Fruit fly (Drosophila melanogaster) whole organism, embryonic: Measurements from ENCODE around the gene CG33299.
A peak's percentile ranks its signal among the peaks of the same experiment; 100 is the strongest.

Experiments used
- Asciz ChIP-seq: fragments of 200-800 bp; sonication (Bioruptor generic); optimal IDR thresholded peaks from 2 replicates; lab custom pipeline; 2017; ENCODE audit warnings: missing biosample characterization, mild to moderate bottlenecking, missing genetic modification characterization, missing genetic modification reagents
- B-H1 ChIP-seq: fragments of 200-800 bp; sonication (Bioruptor generic); IDR thresholded peaks from 3 replicates; pipeline ENCODE4 v1.3.6; 2022; ENCODE audit warnings: missing biosample characterization, missing genetic modification characterization
- CG10267 ChIP-seq: fragments of 200-800 bp; sonication (Bioruptor generic); optimal IDR thresholded peaks from 2 replicates; lab custom pipeline; 2018; ENCODE audit warnings: missing biosample characterization, mild to moderate bottlenecking, missing genetic modification characterization, moderate library complexity
- CG10274 ChIP-seq: fragments of 200-800 bp; sonication (Bioruptor generic); optimal IDR thresholded peaks from 3 replicates; lab custom pipeline; 2017; ENCODE audit warnings: missing biosample characterization, mild to moderate bottlenecking, missing genetic modification characterization
- CG11456 ChIP-seq: fragments of 200-800 bp; sonication (Bioruptor generic); IDR thresholded peaks from 3 replicates; pipeline ENCODE4 v1.3.6; 2022; ENCODE audit warnings: missing biosample characterization, missing genetic modification characterization
- CG1233 ChIP-seq: fragments of 200-800 bp; sonication (Bioruptor generic); optimal IDR thresholded peaks from 4 replicates; lab custom pipeline; 2018; ENCODE audit warnings: missing biosample characterization, mild to moderate bottlenecking, missing genetic modification characterization
- CG12769 ChIP-seq: fragments of 200-800 bp; sonication (Bioruptor generic); optimal IDR thresholded peaks from 2 replicates; lab custom pipeline; 2019; ENCODE audit warnings: missing biosample characterization, mild to moderate bottlenecking, missing genetic modification characterization, moderate library complexity
- CG15011 ChIP-seq: fragments of 200-800 bp; sonication (Bioruptor generic); optimal IDR thresholded peaks from 3 replicates; lab custom pipeline; 2018; ENCODE audit warnings: missing biosample characterization, mild to moderate bottlenecking, missing genetic modification characterization
- CG15514 ChIP-seq: fragments of 200-800 bp; sonication (Bioruptor generic); optimal IDR thresholded peaks from 3 replicates; lab custom pipeline; 2017; ENCODE audit warnings: missing biosample characterization, missing genetic modification characterization, mild to moderate bottlenecking, moderate library complexity, missing genetic modification reagents
- CG17359 ChIP-seq: fragments of 200-800 bp; sonication (Bioruptor generic); optimal IDR thresholded peaks from 3 replicates; lab custom pipeline; 2018; ENCODE audit warnings: missing biosample characterization, mild to moderate bottlenecking, missing genetic modification characterization, moderate library complexity
- CG2120 ChIP-seq: fragments of 200-800 bp; sonication (Bioruptor generic); optimal IDR thresholded peaks from 3 replicates; lab custom pipeline; 2016; ENCODE audit warnings: missing biosample characterization, missing genetic modification characterization
- CG33213 ChIP-seq: fragments of 200-800 bp; sonication (Bioruptor generic); optimal IDR thresholded peaks from 3 replicates; lab custom pipeline; 2016; ENCODE audit warnings: missing biosample characterization, missing genetic modification characterization
- CG3407 ChIP-seq: fragments of 200-800 bp; sonication (Bioruptor generic); optimal IDR thresholded peaks from 2 replicates; lab custom pipeline; 2018; ENCODE audit warnings: missing biosample characterization, mild to moderate bottlenecking, missing genetic modification characterization
- CG6765 ChIP-seq: fragments of 200-800 bp; sonication (Bioruptor generic); optimal IDR thresholded peaks from 3 replicates; lab custom pipeline; 2017; ENCODE audit warnings: missing biosample characterization, mild to moderate bottlenecking, missing genetic modification characterization
- CG6813 ChIP-seq: fragments of 200-800 bp; sonication (Bioruptor generic); optimal IDR thresholded peaks from 2 replicates; lab custom pipeline; 2017; ENCODE audit warnings: missing biosample characterization, missing genetic modification characterization, mild to moderate bottlenecking, moderate library complexity, missing genetic modification reagents
- CG8388 ChIP-seq: fragments of 200-800 bp; sonication (Bioruptor generic); optimal IDR thresholded peaks from 2 replicates; lab custom pipeline; 2019; ENCODE audit warnings: missing biosample characterization, mild to moderate bottlenecking, missing genetic modification characterization, moderate library complexity
- CG8765 ChIP-seq: fragments of 200-800 bp; sonication (Bioruptor generic); IDR thresholded peaks from 2 replicates; pipeline ENCODE4 v1.3.6; 2022; ENCODE audit warnings: missing biosample characterization, missing genetic modification characterization
- CG8924 ChIP-seq: fragments of 200-800 bp; optimal IDR thresholded peaks from 3 replicates; lab custom pipeline; 2019; ENCODE audit warnings: missing biosample characterization, mild to moderate bottlenecking, missing genetic modification characterization, moderate library complexity
- Chrac-16 ChIP-seq: fragments of 200-800 bp; sonication (Bioruptor generic); optimal IDR thresholded peaks from 3 replicates; lab custom pipeline; 2016; ENCODE audit warnings: missing biosample characterization, missing genetic modification characterization
- CkIIα-i1 ChIP-seq: fragments of 200-800 bp; sonication (Bioruptor generic); IDR thresholded peaks from 2 replicates; pipeline ENCODE4 v1.3.6; 2022; ENCODE audit warnings: missing biosample characterization, missing genetic modification characterization
- CoRest ChIP-seq: fragments of 200-800 bp; sonication (Bioruptor generic); optimal IDR thresholded peaks from 3 replicates; lab custom pipeline; 2018; ENCODE audit warnings: missing biosample characterization, mild to moderate bottlenecking, missing genetic modification characterization, moderate library complexity
- D ChIP-seq, 2 experiments: fragments of 200-800 bp in 1 of 2; fragments of >200 bp in 1 of 2; sonication (Bioruptor generic) in 1 of 2; optimal IDR thresholded peaks; 2 replicates in 1 of 2; 3 replicates in 1 of 2; lab custom pipeline; 2017; ENCODE audit warnings: mild to moderate bottlenecking in 1 of 2, missing biosample characterization in 1 of 2, missing genetic modification characterization in 1 of 2, missing genetic modification reagents in 1 of 2
- Drgx ChIP-seq: fragments of 200-800 bp; sonication (Bioruptor generic); IDR thresholded peaks from 2 replicates; pipeline ENCODE4 v1.3.6; 2022; ENCODE audit warnings: missing biosample characterization, missing genetic modification characterization
- E2f2 ChIP-seq: fragments of 200-800 bp; sonication (Bioruptor generic); IDR thresholded peaks from 2 replicates; pipeline ENCODE4 v1.3.6; 2022; ENCODE audit warnings: missing biosample characterization, missing genetic modification characterization
- ERR ChIP-seq: fragments of 200-800 bp; sonication (Bioruptor generic); optimal IDR thresholded peaks from 2 replicates; lab custom pipeline; 2016; ENCODE audit warnings: missing biosample characterization, missing genetic modification characterization
- Ets65A ChIP-seq: fragments of 200-800 bp; sonication (Bioruptor generic); peaks from one replicate; lab custom pipeline; 2016; ENCODE audit warnings: missing biosample characterization, missing genetic modification characterization
- Hmr ChIP-seq: fragments of 200-800 bp; sonication (Bioruptor generic); optimal IDR thresholded peaks from 3 replicates; lab custom pipeline; 2017; ENCODE audit warnings: mild to moderate bottlenecking, missing biosample characterization, missing genetic modification reagents, missing genetic modification characterization
- MTF-1 ChIP-seq: fragments of 200-800 bp; sonication (Bioruptor generic); optimal IDR thresholded peaks from 2 replicates; lab custom pipeline; 2018; ENCODE audit warnings: missing biosample characterization, mild to moderate bottlenecking, missing genetic modification characterization, borderline replicate concordance
- Max ChIP-seq: fragments of 200-800 bp; sonication (Bioruptor generic); optimal IDR thresholded peaks from 2 replicates; lab custom pipeline; 2016; ENCODE audit warnings: missing biosample characterization, mild to moderate bottlenecking, missing genetic modification characterization
- Med ChIP-seq: fragments of 200-800 bp; sonication (Bioruptor generic); peaks from one replicate; lab custom pipeline; 2016; ENCODE audit warnings: missing biosample characterization, missing genetic modification characterization, mild to moderate bottlenecking, inconsistent platforms, moderate library complexity
- NFAT ChIP-seq: fragments of 200-800 bp; sonication (Bioruptor generic); IDR thresholded peaks from 2 replicates; pipeline ENCODE4 v1.3.6; 2022; ENCODE audit warnings: missing biosample characterization, missing genetic modification characterization
- NK7.1 ChIP-seq: fragments of 200-800 bp; sonication (Bioruptor generic); optimal IDR thresholded peaks from 3 replicates; lab custom pipeline; 2016; ENCODE audit warnings: missing biosample characterization, missing genetic modification characterization
- Optix ChIP-seq: fragments of 200-800 bp; sonication (Bioruptor generic); IDR thresholded peaks from 3 replicates; pipeline ENCODE4 v1.3.6; 2022; ENCODE audit warnings: missing biosample characterization, missing genetic modification characterization
- Six4 ChIP-seq: fragments of 200-800 bp; sonication (Bioruptor generic); optimal IDR thresholded peaks from 2 replicates; lab custom pipeline; 2016; ENCODE audit warnings: missing biosample characterization, missing genetic modification characterization
- bsh ChIP-seq, 2 experiments: fragments of 200-800 bp; sonication (Bioruptor generic); optimal IDR thresholded peaks; 2 replicates each; lab custom pipeline; 2017 to 2018; ENCODE audit warnings: mild to moderate bottlenecking in 2 of 2, missing biosample characterization in 2 of 2, missing genetic modification characterization in 2 of 2, moderate library complexity in 1 of 2
- chm ChIP-seq: fragments of 200-800 bp; sonication (Bioruptor generic); IDR thresholded peaks from 2 replicates; pipeline ENCODE4 v1.3.6; 2022; ENCODE audit warnings: missing biosample characterization, missing genetic modification characterization
- chn ChIP-seq: fragments of 200-800 bp; sonication (Bioruptor generic); optimal IDR thresholded peaks from 2 replicates; lab custom pipeline; 2016; ENCODE audit warnings: missing biosample characterization, missing genetic modification characterization
- ci ChIP-seq: fragments of 200-800 bp; sonication (Bioruptor generic); IDR thresholded peaks from 3 replicates; pipeline ENCODE4 v1.3.6; 2022; ENCODE audit warnings: missing biosample characterization, missing genetic modification characterization
- crp ChIP-seq, 2 experiments: fragments of 200-800 bp; sonication (Bioruptor generic); optimal IDR thresholded peaks; 2 replicates in 1 of 2; 3 replicates in 1 of 2; lab custom pipeline; 2017; ENCODE audit warnings: missing biosample characterization in 2 of 2, missing genetic modification characterization in 2 of 2, mild to moderate bottlenecking in 1 of 2, moderate library complexity in 1 of 2
- emc ChIP-seq: fragments of 200-800 bp; sonication (Bioruptor generic); optimal IDR thresholded peaks from 2 replicates; lab custom pipeline; 2016; ENCODE audit warnings: missing biosample characterization, missing genetic modification characterization
- ham ChIP-seq: fragments of 200-800 bp; sonication (Bioruptor generic); IDR thresholded peaks from 2 replicates; pipeline ENCODE4 v1.3.6; 2022; ENCODE audit warnings: missing biosample characterization, missing genetic modification characterization
- kay ChIP-seq: fragments of 200-800 bp; sonication (Bioruptor generic); optimal IDR thresholded peaks from 2 replicates; lab custom pipeline; 2016; ENCODE audit warnings: missing biosample characterization, missing genetic modification characterization
- kni ChIP-seq: fragments of 200-800 bp; sonication (Bioruptor generic); optimal IDR thresholded peaks from 3 replicates; lab custom pipeline; 2017; ENCODE audit warnings: mild to moderate bottlenecking, missing biosample characterization, missing genetic modification reagents, missing genetic modification characterization
- lab ChIP-seq: fragments of 200-800 bp; sonication (Bioruptor generic); optimal IDR thresholded peaks from 3 replicates; lab custom pipeline; 2017; ENCODE audit warnings: missing biosample characterization, missing genetic modification characterization, mild to moderate bottlenecking, moderate library complexity, missing genetic modification reagents
- pita ChIP-seq: fragments of 200-800 bp; sonication (Bioruptor generic); optimal IDR thresholded peaks from 2 replicates; lab custom pipeline; 2017; ENCODE audit warnings: missing biosample characterization, mild to moderate bottlenecking, missing genetic modification characterization
- ro ChIP-seq: fragments of 200-800 bp; sonication (Bioruptor generic); IDR thresholded peaks from 2 replicates; pipeline ENCODE4 v1.3.6; 2022; ENCODE audit warnings: missing biosample characterization, missing genetic modification characterization
- row ChIP-seq: fragments of 200-800 bp; sonication (Bioruptor generic); IDR thresholded peaks from 3 replicates; pipeline ENCODE4 v1.3.6; 2022; ENCODE audit warnings: missing biosample characterization, missing genetic modification characterization
- sens ChIP-seq: fragments of 200-800 bp; sonication (Bioruptor generic); peaks from one replicate; lab custom pipeline; 2016; ENCODE audit warnings: missing biosample characterization, missing genetic modification characterization
- stc ChIP-seq: fragments of 200-800 bp; sonication (Bioruptor generic); IDR thresholded peaks from 2 replicates; pipeline ENCODE4 v1.3.6; 2022; ENCODE audit warnings: missing biosample characterization, missing genetic modification characterization
- tio ChIP-seq: fragments of 200-800 bp; sonication (Bioruptor generic); optimal IDR thresholded peaks from 2 replicates; lab custom pipeline; 2017; ENCODE audit warnings: missing biosample characterization, missing genetic modification characterization, inconsistent platforms

Gene CG33299

dm6 chr2L:9613922-9614321 is 42.5 kb upstream of the CG33299 start (continued):
- no peak for TF ChIP-seq emc
- TF ChIP-seq stc (GFP tag; lab: Robert Waterston, UW) = peak; percentile 43; the same call in 1 of the 2 replicates
- no peak for TF ChIP-seq ERR (GFP tag; lab: Kevin White, UChicago)
- TF ChIP-seq Chrac-16 (GFP tag; lab: Kevin White, UChicago) = peak; percentile 26
- TF ChIP-seq sens (GFP tag; lab: Kevin White, UChicago) = peak; percentile 88
- no peak for TF ChIP-seq tio
- peak; percentile 2 for TF ChIP-seq CG3407 (GFP tag; lab: Kevin White, UChicago)
- TF ChIP-seq ci (GFP tag; lab: Robert Waterston, UW) = peak; percentile 34; the same call in 1 of the 3 replicates
- no peak for TF ChIP-seq NK7.1 (GFP tag; lab: Kevin White, UChicago)
- peak; percentile 21 for TF ChIP-seq kay (GFP tag; lab: Kevin White, UChicago)
- no peak for TF ChIP-seq crp (GFP tag; optimal IDR thresholded peaks at IDR 0.05; lab: Kevin White, UChicago)
- no peak for TF ChIP-seq pita
- peak; percentile 46 for TF ChIP-seq Drgx (GFP tag; lab: Robert Waterston, UW)
- TF ChIP-seq bsh (GFP tag; optimal IDR thresholded peaks at IDR 0.05; lab: Kevin White, UChicago) = peak in 1 of 2 experiments; percentile 64
- no peak for TF ChIP-seq CG8765
- TF ChIP-seq CG11456 (GFP tag; lab: Robert Waterston, UW) = 0 out of 3 replicates have a peak, but pooled peaks have one; percentile 6
- peak; percentile 20 for TF ChIP-seq Hmr (GFP tag; lab: Kevin White, UChicago)
- peak; percentile 56 for TF ChIP-seq CG12769
- peak; percentile 30; the same call in 1 of the 3 replicates for TF ChIP-seq Optix (GFP tag; lab: Robert Waterston, UW)
- TF ChIP-seq NFAT (GFP tag; lab: Robert Waterston, UW) = peak; percentile 38; the same call in 1 of the 2 replicates
- TF ChIP-seq D (optimal IDR thresholded peaks at IDR 0.05; lab: Kevin White, UChicago) = no peak
- TF ChIP-seq D (GFP tag; optimal IDR thresholded peaks at IDR 0.05; lab: Kevin White, UChicago) = peak; percentile 16
- peak; percentile 55 for TF ChIP-seq CG6813 (GFP tag; lab: Kevin White, UChicago)
- peak; percentile 12 for TF ChIP-seq CG8388 (GFP tag; lab: Kevin White, UChicago)
- no peak for TF ChIP-seq CG6765 (GFP tag; lab: Kevin White, UChicago)
- peak; percentile 95 for TF ChIP-seq CG15514 (GFP tag; lab: Kevin White, UChicago)
- TF ChIP-seq Med = peak; percentile 86
- no peak for TF ChIP-seq CG10267 (tag; lab: Kevin White, UChicago)
- TF ChIP-seq CG33213 (GFP tag; lab: Kevin White, UChicago) = no peak
- TF ChIP-seq chm (GFP tag; lab: Robert Waterston, UW) = no peak
- TF ChIP-seq CG1233 (GFP tag; lab: Kevin White, UChicago) = peak; percentile 41
- peak; percentile 33 for TF ChIP-seq CG15011
- no peak for TF ChIP-seq ro (GFP tag; lab: Robert Waterston, UW)
- no peak for TF ChIP-seq CkIIα-i1
- TF ChIP-seq chn (GFP tag; lab: Kevin White, UChicago) = no peak
- peak; percentile 40 for TF ChIP-seq CG17359 (tag; lab: Kevin White, UChicago)
- peak; percentile 30 for TF ChIP-seq CoRest (tag; lab: Kevin White, UChicago)
- TF ChIP-seq CG2120 (GFP tag; lab: Kevin White, UChicago) = peak; percentile 9
- TF ChIP-seq B-H1 (GFP tag; lab: Robert Waterston, UW) = no peak; the same call in 2 of the 3 replicates
- TF ChIP-seq kni = peak; percentile 21
- no peak for TF ChIP-seq Ets65A (GFP tag; lab: Kevin White, UChicago)
- peak; percentile 61 for TF ChIP-seq row
- TF ChIP-seq lab (GFP tag; lab: Kevin White, UChicago) = peak; percentile 48
- peak; percentile 18 for TF ChIP-seq Max (GFP tag; lab: Kevin White, UChicago)
- no peak for TF ChIP-seq CG10274 (GFP tag; lab: Kevin White, UChicago)
- TF ChIP-seq E2f2 (GFP tag; lab: Robert Waterston, UW) = peak; percentile 17; the same call in 1 of the 2 replicates
- peak; percentile 62 for TF ChIP-seq Asciz
- TF ChIP-seq Six4 (GFP tag; lab: Kevin White, UChicago) = peak; percentile 9
- peak; percentile 52 for TF ChIP-seq CG8924
- no peak for TF ChIP-seq ham (GFP tag; lab: Robert Waterston, UW)
- peak; percentile 8 for TF ChIP-seq MTF-1 (GFP tag; lab: Kevin White, UChicago)
